Fruit fly (Drosophila melanogaster) whole organism, pupa: Measurements from ENCODE around the gene RhoGAP19D.
"Not testable (repeated sequence)": the region's sequence is repeated elsewhere in the genome, so short reads cannot be mapped to it uniquely, and the experiment has no call there.

ENCODE experiments used
- CG10348 ChIP-seq: fragments of 200-800 bp; sonication (Bioruptor generic); IDR thresholded peaks from 2 replicates; pipeline ENCODE4 v1.3.6; 2022; ENCODE audit warnings: missing biosample characterization, missing genetic modification characterization
- CG12605 ChIP-seq: fragments of 200-800 bp; sonication (Bioruptor generic); IDR thresholded peaks from 2 replicates; pipeline ENCODE4 v1.3.6; 2022; ENCODE audit warnings: missing biosample characterization, missing genetic modification characterization
- CG13204 ChIP-seq: fragments of 200-800 bp; sonication (Bioruptor generic); optimal IDR thresholded peaks from 2 replicates; lab custom pipeline; 2018; ENCODE audit warnings: missing biosample characterization, mild to moderate bottlenecking, missing genetic modification characterization, moderate library complexity
- CG14655 ChIP-seq: fragments of 200-800 bp; sonication (Bioruptor generic); optimal IDR thresholded peaks from 3 replicates; lab custom pipeline; 2017; ENCODE audit warnings: mild to moderate bottlenecking, missing biosample characterization, missing genetic modification reagents, missing genetic modification characterization
- CG15710 ChIP-seq: fragments of 200-800 bp; sonication (Bioruptor generic); optimal IDR thresholded peaks from 2 replicates; lab custom pipeline; 2018; ENCODE audit warnings: missing biosample characterization, mild to moderate bottlenecking, missing genetic modification characterization, moderate library complexity
- CG17806 ChIP-seq: fragments of 200-800 bp; sonication (Bioruptor generic); optimal IDR thresholded peaks from 2 replicates; lab custom pipeline; 2018; ENCODE audit warnings: missing biosample characterization, mild to moderate bottlenecking, missing genetic modification characterization, moderate library complexity
- CG32121 ChIP-seq: fragments of 200-800 bp; sonication (Bioruptor generic); IDR thresholded peaks from 2 replicates; pipeline ENCODE4 v1.3.6; 2022; ENCODE audit warnings: missing biosample characterization, missing genetic modification characterization
- CG34367 ChIP-seq: fragments of 200-800 bp; sonication (Bioruptor generic); optimal IDR thresholded peaks from 2 replicates; lab custom pipeline; 2018; ENCODE audit warnings: missing biosample characterization, mild to moderate bottlenecking, missing genetic modification characterization
- CG4496 ChIP-seq: fragments of 200-800 bp; sonication (Bioruptor generic); IDR thresholded peaks from 3 replicates; pipeline ENCODE4 v1.3.6; 2022; ENCODE audit warnings: missing biosample characterization, missing genetic modification characterization
- CG8159 ChIP-seq: fragments of 200-800 bp; sonication (Bioruptor generic); optimal IDR thresholded peaks from 3 replicates; lab custom pipeline; 2018; ENCODE audit warnings: missing biosample characterization, mild to moderate bottlenecking, missing genetic modification characterization, moderate library complexity
- CG8301 ChIP-seq: fragments of 200-800 bp; sonication (Bioruptor generic); optimal IDR thresholded peaks from 2 replicates; lab custom pipeline; 2018; ENCODE audit warnings: missing biosample characterization, mild to moderate bottlenecking, missing genetic modification characterization
- CG9948 ChIP-seq: fragments of 200-800 bp; sonication (Bioruptor generic); optimal IDR thresholded peaks from 2 replicates; lab custom pipeline; 2018; ENCODE audit warnings: missing biosample characterization, mild to moderate bottlenecking, missing genetic modification characterization, moderate library complexity
- D1 ChIP-seq: fragments of 200-800 bp; sonication (Bioruptor generic); optimal IDR thresholded peaks from 2 replicates; lab custom pipeline; 2018; ENCODE audit warnings: missing biosample characterization, mild to moderate bottlenecking, missing genetic modification characterization, moderate library complexity
- EcR ChIP-seq: fragments of 200-800 bp; sonication (Bioruptor generic); optimal IDR thresholded peaks from 3 replicates; lab custom pipeline; 2019; ENCODE audit warnings: missing biosample characterization, missing genetic modification characterization, mild to moderate bottlenecking, moderate library complexity, missing genetic modification reagents
- Ets98B ChIP-seq: fragments of 200-800 bp; sonication (Bioruptor generic); IDR thresholded peaks from 2 replicates; pipeline ENCODE4 v1.3.6; 2022; ENCODE audit warnings: missing biosample characterization, missing genetic modification characterization
- Pif1A ChIP-seq: fragments of 200-800 bp; sonication (Bioruptor generic); optimal IDR thresholded peaks from 3 replicates; lab custom pipeline; 2016; ENCODE audit warnings: missing biosample characterization, missing genetic modification characterization
- Pif1B ChIP-seq: fragments of 200-800 bp; sonication (Bioruptor generic); optimal IDR thresholded peaks from 3 replicates; lab custom pipeline; 2016; ENCODE audit warnings: missing biosample characterization, missing genetic modification characterization
- Snoo ChIP-seq: fragments of 200-800 bp; sonication (Bioruptor generic); optimal IDR thresholded peaks from 3 replicates; lab custom pipeline; 2017; ENCODE audit warnings: missing biosample characterization, mild to moderate bottlenecking, missing genetic modification characterization, inconsistent platforms
- fd96Ca ChIP-seq: fragments of 200-800 bp; sonication (Bioruptor generic); IDR thresholded peaks from 3 replicates; pipeline ENCODE4 v1.3.6; 2022; ENCODE audit warnings: missing biosample characterization, missing genetic modification characterization
- gl ChIP-seq: fragments of 200-800 bp; sonication (Bioruptor generic); optimal IDR thresholded peaks from 2 replicates; lab custom pipeline; 2018; ENCODE audit warnings: missing biosample characterization, mild to moderate bottlenecking, missing genetic modification characterization
- rn ChIP-seq: fragments of 200-800 bp; sonication (Bioruptor generic); IDR thresholded peaks from 2 replicates; pipeline ENCODE4 v1.3.6; 2022; ENCODE audit warnings: missing biosample characterization, missing genetic modification characterization

The RhoGAP19D gene

DNA sequence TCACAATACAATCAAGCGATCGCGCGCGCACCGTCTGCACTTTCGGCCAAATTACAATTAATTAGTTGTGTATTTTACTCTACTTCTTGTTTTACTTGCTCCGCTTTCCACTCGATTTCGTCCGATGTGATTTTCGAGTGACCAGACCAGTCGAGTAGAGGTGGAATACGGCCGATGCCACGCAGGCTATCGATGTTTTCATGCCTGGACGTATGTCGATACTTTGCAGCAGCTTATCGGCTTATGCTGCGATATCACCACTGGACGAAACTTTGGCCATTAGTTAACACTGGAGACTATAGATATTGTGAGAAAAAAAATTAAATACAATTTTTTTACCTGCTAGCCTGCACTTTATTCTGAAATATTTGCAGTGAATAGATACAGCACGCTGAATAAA lies at the start of gene RhoGAP19D:
Gene RhoGAP19D, minus strand, starts transcription at position 155 of the 400 bp plus-strand sequence.
- TF ChIP-seq CG4496 (peak; percentile 48; the same call in 1 of the 3 replicates), rn (no peak), Pif1A (GFP tag; lab: Kevin White, UChicago) (no peak), CG34367 (tag; lab: Kevin White, UChicago) (no peak), fd96Ca (GFP tag; lab: Robert Waterston, UW) (peak; percentile 60; the same call in 1 of the 3 replicates), CG32121 (GFP tag; lab: Robert Waterston, UW) (peak; percentile 44), CG10348 (GFP tag; lab: Robert Waterston, UW) (no peak), Snoo (no peak), CG9948 (no peak), CG14655 (GFP tag; lab: Kevin White, UChicago) (no peak), CG13204 (GFP tag; lab: Kevin White, UChicago) (no peak), EcR (GFP tag; lab: Kevin White, UChicago) (no peak), gl (no peak), D1 (tag; lab: Kevin White, UChicago) (no peak), CG17806 (tag; lab: Kevin White, UChicago) (no peak), Pif1B (GFP tag; lab: Kevin White, UChicago) (no peak), CG8159 (tag; lab: Kevin White, UChicago) (no peak), CG12605 (GFP tag; lab: Robert Waterston, UW) (peak; percentile 20; the same call in 1 of the 2 replicates), Ets98B (GFP tag; lab: Robert Waterston, UW) (peak; percentile 54), CG8301 (tag; lab: Kevin White, UChicago) (no peak), CG15710 (tag; lab: Kevin White, UChicago) (no peak)

DNA sequence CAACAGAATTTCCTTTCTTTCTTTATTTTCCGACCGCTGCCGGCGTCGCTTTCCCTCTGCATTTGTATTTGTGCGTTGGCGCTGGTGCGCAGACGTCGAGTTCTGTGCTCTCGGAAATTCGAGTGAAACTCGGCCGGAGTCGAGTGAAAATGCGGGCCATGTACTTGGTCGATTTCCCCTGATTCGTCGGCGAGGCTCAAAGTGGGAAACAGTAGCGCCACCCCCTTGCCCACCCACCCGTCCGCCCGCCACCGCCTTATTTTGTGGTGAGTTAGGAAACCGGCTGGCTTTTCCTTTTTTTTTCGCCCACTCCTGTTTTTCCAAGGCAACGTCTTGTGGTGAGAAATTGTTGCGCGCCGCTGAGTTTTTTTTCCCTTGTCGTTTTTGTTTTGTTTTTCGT lies 49.1 kb upstream of the RhoGAP19D start:
- TF ChIP-seq CG32121 (GFP tag; lab: Robert Waterston, UW) (no peak), CG14655 (GFP tag; lab: Kevin White, UChicago) (peak; percentile 6), CG12605 (GFP tag; lab: Robert Waterston, UW) (no peak)

DNA sequence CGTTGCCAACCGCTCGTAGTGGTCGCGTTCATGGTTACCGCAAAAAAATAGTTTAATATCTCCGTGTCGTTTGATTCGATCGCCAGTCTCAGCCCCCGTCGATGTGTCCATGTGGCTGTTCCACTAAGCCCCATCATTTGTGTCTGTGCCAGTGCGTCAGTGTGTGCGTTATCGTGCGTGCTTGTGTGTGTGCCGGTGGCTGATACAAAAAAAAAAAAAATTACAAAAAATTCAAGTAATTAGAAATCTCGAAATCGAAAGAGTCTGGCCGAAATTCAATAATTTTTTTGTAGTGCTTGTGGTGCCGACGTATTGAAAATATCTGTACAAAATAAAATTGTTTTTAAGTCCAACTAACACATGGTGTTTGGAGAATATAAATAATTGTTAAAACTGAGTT lies 27.7 kb upstream of the RhoGAP19D start, which contains the start of gene RunxB:
Gene RunxB, plus strand, starts transcription at position 301 of the 400 bp plus-strand sequence.
- TF ChIP-seq CG12605 (GFP tag; lab: Robert Waterston, UW) (no peak), Ets98B (GFP tag; lab: Robert Waterston, UW) (no peak), Snoo (no peak), CG13204 (GFP tag; lab: Kevin White, UChicago) (no peak), gl (no peak), fd96Ca (GFP tag; lab: Robert Waterston, UW) (no peak), rn (no peak), CG4496 (no peak), CG17806 (tag; lab: Kevin White, UChicago) (no peak)

DNA sequence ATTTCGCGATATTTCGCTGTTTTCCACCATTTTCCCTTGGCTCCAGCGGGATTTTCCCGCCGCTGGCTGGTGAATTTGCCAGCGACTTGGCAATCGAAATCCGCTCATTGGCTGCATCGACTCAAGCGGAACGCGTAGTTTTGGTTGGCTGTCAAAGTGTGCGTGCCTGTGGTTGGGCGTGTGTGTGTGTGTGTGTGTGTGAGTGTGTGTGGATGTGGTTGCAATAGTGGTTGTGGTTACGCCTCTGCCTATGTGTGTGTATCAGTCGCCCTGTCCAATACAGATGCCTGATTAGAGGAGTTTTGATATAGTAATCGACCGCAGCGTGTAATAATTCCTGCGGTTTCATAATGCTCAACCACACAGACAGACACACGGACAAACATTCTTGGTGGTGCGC lies 25.6 kb upstream of the RhoGAP19D start:
- TF ChIP-seq Snoo (no peak), EcR (GFP tag; lab: Kevin White, UChicago) (no peak), rn (no peak), CG32121 (GFP tag; lab: Robert Waterston, UW) (no peak), CG8301 (tag; lab: Kevin White, UChicago) (no peak), CG34367 (tag; lab: Kevin White, UChicago) (no peak), CG4496 (no peak), CG14655 (GFP tag; lab: Kevin White, UChicago) (no peak), CG9948 (no peak), CG8159 (tag; lab: Kevin White, UChicago) (no peak), CG13204 (GFP tag; lab: Kevin White, UChicago) (no peak), CG10348 (GFP tag; lab: Robert Waterston, UW) (no peak), Ets98B (GFP tag; lab: Robert Waterston, UW) (no peak), D1 (tag; lab: Kevin White, UChicago) (no peak), CG12605 (GFP tag; lab: Robert Waterston, UW) (no peak)

DNA sequence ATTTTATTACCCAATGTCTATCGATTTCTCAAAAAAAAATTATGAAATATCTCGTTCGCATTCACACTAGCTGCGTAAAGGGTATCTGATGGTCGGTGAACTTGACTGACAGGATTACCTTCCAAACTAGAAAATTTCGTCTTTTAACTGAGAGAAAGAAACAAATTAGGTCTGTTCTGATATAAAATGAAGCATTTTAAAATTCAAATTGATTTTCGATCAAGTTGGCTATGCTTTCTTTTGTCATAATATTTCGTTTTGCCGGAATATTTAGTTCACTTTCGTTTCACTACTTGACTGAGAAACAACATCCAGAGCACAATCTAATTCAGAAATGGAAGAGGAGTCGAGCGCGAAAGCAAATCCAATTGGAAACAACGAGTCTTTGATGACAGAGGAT lies 16.8 kb upstream of the RhoGAP19D start, which contains the start of gene CG42579:
Gene CG42579, plus strand, starts transcription at position 301 of the 400 bp plus-strand sequence.
- not testable (repeated sequence) for TF ChIP-seq gl; EcR (GFP tag; lab: Kevin White, UChicago); D1 (tag; lab: Kevin White, UChicago)

DNA sequence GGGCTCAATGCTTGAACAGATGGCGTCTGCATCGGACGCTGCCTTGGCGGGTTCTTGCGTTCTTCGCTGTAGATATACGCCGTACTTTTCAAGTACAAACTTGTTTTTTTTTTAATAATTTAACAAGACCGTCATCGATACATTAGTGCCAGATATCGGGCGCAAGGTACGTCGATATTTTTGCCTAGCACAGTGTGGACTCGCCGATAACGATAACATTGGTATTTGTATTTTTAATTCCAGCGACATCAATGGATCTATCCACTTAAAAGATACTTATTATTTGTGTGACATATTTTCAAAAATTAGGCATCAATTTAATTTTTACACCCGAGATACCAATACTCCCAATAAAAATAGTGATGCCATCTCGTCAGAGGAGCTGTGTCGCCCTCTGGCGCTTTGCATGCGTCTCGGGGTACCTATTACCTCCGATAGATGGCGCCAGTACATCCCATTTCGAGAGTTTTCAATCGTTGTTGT lies 14.3 kb upstream of the RhoGAP19D start, which contains the start of gene Tak1:
Gene Tak1, minus strand, starts transcription at position 175 of the 483 bp plus-strand sequence.
- TF ChIP-seq CG15710 (tag; lab: Kevin White, UChicago) (no peak), CG4496 (0 out of 3 replicates have a peak, but pooled peaks have one; percentile 48)

DNA sequence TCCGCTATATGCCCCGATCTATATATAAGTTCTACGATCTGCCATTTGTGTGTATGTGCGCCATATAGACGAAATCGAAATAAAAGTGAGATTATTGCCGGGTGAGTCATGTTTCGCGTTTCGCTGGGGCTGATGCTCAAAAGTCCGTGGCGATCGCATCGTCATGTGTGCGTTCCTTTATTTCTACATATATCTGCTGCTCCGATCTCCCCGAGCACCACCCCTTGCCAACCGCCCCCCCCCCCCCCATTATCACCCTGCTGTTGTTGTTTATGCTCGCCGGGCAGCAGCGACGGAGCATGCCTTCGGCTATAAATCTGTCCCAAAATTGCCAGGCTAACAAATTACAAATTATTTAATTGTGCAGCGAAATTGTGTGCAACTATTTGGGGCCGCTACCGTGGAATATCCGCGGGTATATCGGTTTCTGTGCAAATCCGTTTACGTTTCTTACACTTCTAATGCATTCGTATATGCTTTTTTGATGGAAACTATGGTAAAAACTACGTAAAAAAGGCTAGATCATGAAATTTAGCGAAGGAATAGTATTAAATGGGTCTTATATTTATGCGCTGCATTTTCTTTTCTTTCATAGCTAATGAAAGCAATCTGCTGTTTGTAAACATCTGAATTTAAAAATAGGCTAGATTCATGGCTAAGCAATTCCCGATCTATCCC lies 9.3 kb upstream of the RhoGAP19D start:
- TF ChIP-seq CG17806 (tag; lab: Kevin White, UChicago) (no peak), CG8301 (tag; lab: Kevin White, UChicago) (peak; percentile 31), CG10348 (GFP tag; lab: Robert Waterston, UW) (no peak), CG32121 (GFP tag; lab: Robert Waterston, UW) (peak; percentile 48; the same call in 1 of the 2 replicates), Ets98B (GFP tag; lab: Robert Waterston, UW) (peak; percentile 44)
- TF ChIP-seq, all 21 proteins: peak for 3
